Worm (Caenorhabditis elegans) whole organism, young adult: ENCODE data around the gene T26C11.8.
A peak's percentile ranks its signal among the peaks of the same experiment; 100 is the strongest.

Experiments
- B0336.3 ChIP-seq: fragments of 200-800 bp; sonication (Bioruptor generic); IDR thresholded peaks from 2 replicates; pipeline ENCODE4 v1.3.6; 2022; ENCODE audit warnings: missing genetic modification characterization, missing compliant biosample characterization
- C17E4.6 ChIP-seq: fragments of 200-800 bp; sonication (Bioruptor generic); IDR thresholded peaks from 2 replicates; pipeline ENCODE4 v1.3.6; 2022; ENCODE audit warnings: missing genetic modification reagents, missing genetic modification characterization, missing compliant biosample characterization
- F10E7.11 ChIP-seq: sonication (generic microtip); optimal IDR thresholded peaks from 2 replicates; lab custom pipeline; 2017; ENCODE audit warnings: mild to moderate bottlenecking, missing genetic modification characterization, moderate library complexity, missing compliant biosample characterization
- F39B2.1 ChIP-seq: fragments of 200-800 bp; sonication (Bioruptor generic); IDR thresholded peaks from 2 replicates; pipeline ENCODE4 v1.3.6; 2022; ENCODE audit warnings: missing genetic modification reagents, missing genetic modification characterization, missing compliant biosample characterization
- F49E8.2 ChIP-seq: sonication (generic microtip); optimal IDR thresholded peaks from 3 replicates; lab custom pipeline; 2017; ENCODE audit warnings: missing genetic modification characterization, mild to moderate bottlenecking, missing compliant biosample characterization, antibody characterized with exemption, moderate library complexity; ENCODE audit not compliant: insufficient read depth
- F52B5.7 ChIP-seq: sonication (generic microtip); optimal IDR thresholded peaks from 2 replicates; lab custom pipeline; 2016; ENCODE audit warnings: mild to moderate bottlenecking, missing genetic modification characterization, missing compliant biosample characterization
- F57C9.4 ChIP-seq: sonication (generic microtip); optimal IDR thresholded peaks from 2 replicates; lab custom pipeline; 2017; ENCODE audit warnings: mild to moderate bottlenecking, missing genetic modification characterization, missing compliant biosample characterization
- K11D2.4 ChIP-seq: fragments of 200-800 bp; sonication (Bioruptor generic); IDR thresholded peaks from 2 replicates; pipeline ENCODE4 v1.3.6; 2022; ENCODE audit warnings: missing genetic modification reagents, missing genetic modification characterization, missing compliant biosample characterization
- K12H6.12 ChIP-seq: fragments of 200-800 bp; sonication (Bioruptor generic); optimal IDR thresholded peaks from 2 replicates; lab custom pipeline; 2018; ENCODE audit warnings: mild to moderate bottlenecking, missing genetic modification characterization, missing compliant biosample characterization
- Y53F4B.3 ChIP-seq: fragments of 200-800 bp; sonication (Bioruptor generic); IDR thresholded peaks from 2 replicates; pipeline ENCODE4 v1.3.6; 2022; ENCODE audit warnings: missing genetic modification reagents, missing genetic modification characterization, missing compliant biosample characterization
- Y56A3A.18 ChIP-seq: fragments of 200-800 bp; sonication (Bioruptor generic); IDR thresholded peaks from 2 replicates; pipeline ENCODE4 v1.3.6; 2022; ENCODE audit warnings: missing genetic modification reagents, missing genetic modification characterization, missing compliant biosample characterization
- Y67H2A.10 ChIP-seq: fragments of 200-800 bp; sonication (Bioruptor generic); conservative IDR thresholded peaks from 2 replicates; pipeline ENCODE4 v1.3.6; 2022; ENCODE audit warnings: missing genetic modification reagents, missing genetic modification characterization, missing compliant biosample characterization
- ZK185.1 ChIP-seq: sonication (generic microtip); optimal IDR thresholded peaks from 2 replicates; lab custom pipeline; 2016; ENCODE audit warnings: mild to moderate bottlenecking, missing genetic modification characterization, missing compliant biosample characterization; ENCODE audit not compliant: poor library complexity, severe bottlenecking
- ama-1 ChIP-seq, 3 experiments: fragments of 150-350 bp in 1 of 3; sonication (generic microtip) in 2 of 3; optimal IDR thresholded peaks; 2 replicates each; lab custom pipeline; 2014 to 2018; ENCODE audit warnings: missing biosample characterization in 2 of 3, missing genetic modification characterization in 2 of 3, missing genetic modification reagents in 2 of 3
- atf-7 ChIP-seq: sonication (generic microtip); optimal IDR thresholded peaks from 2 replicates; lab custom pipeline; 2017; ENCODE audit warnings: mild to moderate bottlenecking, missing genetic modification characterization, missing compliant biosample characterization
- attf-3 ChIP-seq: fragments of 200-800 bp; sonication (Bioruptor generic); conservative IDR thresholded peaks from 2 replicates; pipeline ENCODE4 v1.3.6; 2022; ENCODE audit warnings: missing genetic modification reagents, missing genetic modification characterization, missing compliant biosample characterization
- attf-6 ChIP-seq: fragments of 200-800 bp; sonication (Bioruptor generic); IDR thresholded peaks from 2 replicates; pipeline ENCODE4 v1.3.6; 2022; ENCODE audit warnings: missing genetic modification reagents, missing genetic modification characterization, missing compliant biosample characterization
- ccch-3 ChIP-seq: fragments of 200-800 bp; sonication (Bioruptor generic); optimal IDR thresholded peaks from 2 replicates; lab custom pipeline; 2018; ENCODE audit warnings: mild to moderate bottlenecking, missing genetic modification characterization, missing compliant biosample characterization
- ceh-27 ChIP-seq: fragments of 200-800 bp; sonication (Bioruptor generic); optimal IDR thresholded peaks from 2 replicates; lab custom pipeline; 2018; ENCODE audit warnings: mild to moderate bottlenecking, missing genetic modification characterization, moderate library complexity, missing compliant biosample characterization
- ceh-58 ChIP-seq: fragments of 200-800 bp; sonication (Bioruptor generic); IDR thresholded peaks from 2 replicates; pipeline ENCODE4 v1.3.6; 2022; ENCODE audit warnings: missing genetic modification characterization, missing compliant biosample characterization
- chd-7 ChIP-seq: sonication (generic microtip); optimal IDR thresholded peaks from 2 replicates; lab custom pipeline; 2016; ENCODE audit warnings: mild to moderate bottlenecking, missing genetic modification characterization, moderate library complexity, missing compliant biosample characterization
- dpff-1 ChIP-seq: sonication (generic microtip); optimal IDR thresholded peaks from 2 replicates; lab custom pipeline; 2017; ENCODE audit warnings: mild to moderate bottlenecking, missing genetic modification characterization, missing compliant biosample characterization
- dpl-1 ChIP-seq: fragments of 150-350 bp; optimal IDR thresholded peaks from 2 replicates; lab custom pipeline; 2014; ENCODE audit warnings: missing biosample characterization, missing genetic modification reagents, missing genetic modification characterization
- ekl-4 ChIP-seq: fragments of 200-800 bp; sonication (Bioruptor generic); IDR thresholded peaks from 2 replicates; pipeline ENCODE4 v1.3.6; 2022; ENCODE audit warnings: missing genetic modification reagents, missing genetic modification characterization, missing compliant biosample characterization
- ets-4 ChIP-seq: fragments of 200-800 bp; sonication (Bioruptor generic); optimal IDR thresholded peaks from 2 replicates; lab custom pipeline; 2018; ENCODE audit warnings: mild to moderate bottlenecking, missing genetic modification characterization, missing compliant biosample characterization
- gei-17 ChIP-seq: fragments of 200-800 bp; sonication (Bioruptor generic); optimal IDR thresholded peaks from 2 replicates; lab custom pipeline; 2018; ENCODE audit warnings: mild to moderate bottlenecking, missing genetic modification characterization, missing compliant biosample characterization
- him-1 ChIP-seq: sonication (generic microtip); optimal IDR thresholded peaks from 2 replicates; lab custom pipeline; 2016; ENCODE audit warnings: missing genotype, missing genetic modification reagents, missing genetic modification characterization, missing compliant biosample characterization
- hrde-1 ChIP-seq: sonication (generic microtip); optimal IDR thresholded peaks from 2 replicates; lab custom pipeline; 2016; ENCODE audit warnings: missing genetic modification characterization, mild to moderate bottlenecking, missing compliant biosample characterization, moderate library complexity, missing genotype, missing genetic modification reagents, borderline replicate concordance
- hsf-1 ChIP-seq: fragments of 200-800 bp; sonication (Bioruptor generic); IDR thresholded peaks from 2 replicates; pipeline ENCODE4 v1.3.6; 2022; ENCODE audit warnings: missing genetic modification reagents, missing genetic modification characterization, missing compliant biosample characterization
- let-607 ChIP-seq, 2 experiments: fragments of 200-800 bp in 1 of 2; sonication (Bioruptor generic) in 1 of 2; sonication (generic microtip) in 1 of 2; optimal IDR thresholded peaks; 2 replicates each; lab custom pipeline; 2016 to 2018; ENCODE audit warnings: mild to moderate bottlenecking in 2 of 2, missing compliant biosample characterization in 2 of 2, missing genetic modification characterization in 2 of 2, moderate library complexity in 2 of 2, missing genotype in 1 of 2
- lin-54 ChIP-seq: fragments of 200-800 bp; sonication (Bioruptor generic); optimal IDR thresholded peaks from 2 replicates; lab custom pipeline; 2018; ENCODE audit warnings: mild to moderate bottlenecking, missing genetic modification characterization, missing compliant biosample characterization
- lir-1 ChIP-seq: fragments of 200-800 bp; sonication (Bioruptor generic); conservative IDR thresholded peaks from 2 replicates; pipeline ENCODE4 v1.3.6; 2022; ENCODE audit warnings: missing genetic modification reagents, missing genetic modification characterization, missing compliant biosample characterization
- madf-3 ChIP-seq: fragments of 200-800 bp; sonication (Bioruptor generic); IDR thresholded peaks from 2 replicates; pipeline ENCODE4 v1.3.6; 2022; ENCODE audit warnings: missing genetic modification reagents, missing genetic modification characterization, missing compliant biosample characterization
- madf-6 ChIP-seq: fragments of 200-800 bp; sonication (Bioruptor generic); IDR thresholded peaks from 2 replicates; pipeline ENCODE4 v1.3.6; 2022; ENCODE audit warnings: missing genetic modification reagents, missing genetic modification characterization, missing compliant biosample characterization
- mcd-1 ChIP-seq: fragments of 200-800 bp; sonication (Bioruptor generic); IDR thresholded peaks from 2 replicates; pipeline ENCODE4 v1.3.6; 2022; ENCODE audit warnings: missing genetic modification reagents, missing genetic modification characterization, missing compliant biosample characterization
- mes-4 ChIP-seq: sonication (generic microtip); optimal IDR thresholded peaks from 2 replicates; lab custom pipeline; 2016; ENCODE audit warnings: missing genotype, missing genetic modification characterization, missing compliant biosample characterization
- nfyb-1 ChIP-seq: fragments of 200-800 bp; sonication (Bioruptor generic); IDR thresholded peaks from 2 replicates; pipeline ENCODE4 v1.3.6; 2022; ENCODE audit warnings: missing genetic modification reagents, missing genetic modification characterization, missing compliant biosample characterization
- pbrm-1 ChIP-seq: fragments of 200-800 bp; sonication (Bioruptor generic); IDR thresholded peaks from 2 replicates; pipeline ENCODE4 v1.3.6; 2022; ENCODE audit warnings: missing genetic modification reagents, missing genetic modification characterization, missing compliant biosample characterization
- pha-4 ChIP-seq: fragments of 150-350 bp; sonication (generic microtip); optimal IDR thresholded peaks from 2 replicates; lab custom pipeline; 2014; ENCODE audit warnings: missing biosample characterization, missing genetic modification reagents, missing genetic modification characterization
- rcor-1 ChIP-seq: fragments of 200-800 bp; sonication (Bioruptor generic); IDR thresholded peaks from 2 replicates; pipeline ENCODE4 v1.3.6; 2022; ENCODE audit warnings: missing genetic modification reagents, missing genetic modification characterization, missing compliant biosample characterization
- rec-8 ChIP-seq, 2 experiments: sonication (generic microtip); optimal IDR thresholded peaks; 2 replicates each; lab custom pipeline; 2016; ENCODE audit warnings: mild to moderate bottlenecking in 2 of 2, missing genetic modification characterization in 2 of 2, missing genetic modification reagents in 2 of 2, missing genotype in 2 of 2, missing biosample characterization in 1 of 2, missing compliant biosample characterization in 1 of 2, moderate library complexity in 1 of 2
- repo-1 ChIP-seq: sonication (generic microtip); optimal IDR thresholded peaks from 2 replicates; lab custom pipeline; 2017; ENCODE audit warnings: mild to moderate bottlenecking, missing genetic modification characterization, missing compliant biosample characterization
- sdz-38 ChIP-seq: sonication (generic microtip); optimal IDR thresholded peaks from 2 replicates; lab custom pipeline; 2016; ENCODE audit warnings: missing genotype, missing genetic modification characterization, missing compliant biosample characterization
- unc-62 ChIP-seq: fragments of 150-350 bp; optimal IDR thresholded peaks from 2 replicates; lab custom pipeline; 2014; ENCODE audit warnings: missing biosample characterization, missing genetic modification reagents, missing genetic modification characterization
- ztf-3 ChIP-seq: fragments of 200-800 bp; sonication (Bioruptor generic); optimal IDR thresholded peaks from 2 replicates; lab custom pipeline; 2018; ENCODE audit warnings: mild to moderate bottlenecking, missing genetic modification characterization, missing compliant biosample characterization
- ztf-6 ChIP-seq: fragments of 200-800 bp; sonication (Bioruptor generic); IDR thresholded peaks from 2 replicates; pipeline ENCODE4 v1.3.6; 2022; ENCODE audit warnings: missing genetic modification reagents, missing genetic modification characterization, missing compliant biosample characterization

Gene T26C11.8

ce11 chrX:1870991-1871390 is 10.5 kb downstream of the T26C11.8 start:
- TF ChIP-seq nfyb-1 = peak; percentile 21; the same call in 1 of the 2 replicates
- TF ChIP-seq ets-4 (GFP tag; lab: Kevin White, UChicago) = no peak
- TF ChIP-seq chd-7 (tag; lab: Kevin White, UChicago) = no peak
- TF ChIP-seq lin-54 (GFP tag; lab: Kevin White, UChicago) = no peak

ce11 chrX:1880665-1881064 is 20.1 kb downstream of the T26C11.8 start:
- TF ChIP-seq pha-4 (tag; lab: Kevin White, UChicago) = no peak
- no peak for TF ChIP-seq repo-1 (tag; lab: Kevin White, UChicago)
- peak; percentile 49; the same call in 1 of the 2 replicates for TF ChIP-seq K11D2.4
- TF ChIP-seq pbrm-1 (GFP tag; lab: Robert Waterston, UW) = no peak
- TF ChIP-seq ceh-58 = no peak
- TF ChIP-seq unc-62 (GFP tag; lab: Kevin White, UChicago) = no peak
- TF ChIP-seq rec-8 (tag; optimal IDR thresholded peaks at IDR 0.05; lab: Kevin White, UChicago) = peak; percentile 66 to 72
- TF ChIP-seq F52B5.7 = peak; percentile 56
- TF ChIP-seq mes-4 (tag; lab: Kevin White, UChicago) = peak; percentile 37
- TF ChIP-seq hsf-1 (GFP tag; lab: Robert Waterston, UW) = no peak
- peak; percentile 38 for TF ChIP-seq ccch-3 (GFP tag; lab: Kevin White, UChicago)
- peak; percentile 79 for TF ChIP-seq ZK185.1 (tag; lab: Kevin White, UChicago)
- TF ChIP-seq sdz-38 (tag; lab: Kevin White, UChicago) = no peak
- peak; percentile 52 for TF ChIP-seq K12H6.12 (tag; lab: Kevin White, UChicago)
- peak; percentile 23 for TF ChIP-seq ztf-3 (GFP tag; lab: Kevin White, UChicago)
- no peak for TF ChIP-seq F10E7.11 (tag; lab: Kevin White, UChicago)
- TF ChIP-seq hrde-1 (tag; lab: Kevin White, UChicago) = peak; percentile 14
- no peak for TF ChIP-seq F57C9.4 (tag; lab: Kevin White, UChicago)
- TF ChIP-seq attf-6 (GFP tag; lab: Robert Waterston, UW) = no peak; the same call in 1 of the 2 replicates
- peak; percentile 65 for TF ChIP-seq rcor-1 (GFP tag; lab: Robert Waterston, UW)
- TF ChIP-seq lir-1 (GFP tag; lab: Robert Waterston, UW) = 0 out of 2 replicates have a peak, but pooled peaks have one; percentile 61
- no peak for TF ChIP-seq F49E8.2 (tag; lab: Kevin White, UChicago)
- TF ChIP-seq chd-7 (tag; lab: Kevin White, UChicago) = peak; percentile 50
- no peak for TF ChIP-seq attf-3 (GFP tag; lab: Robert Waterston, UW)
- TF ChIP-seq dpff-1 (tag; lab: Kevin White, UChicago) = no peak
- no peak for TF ChIP-seq ama-1 (optimal IDR thresholded peaks at IDR 0.05; lab: Kevin White, UChicago)
- peak; percentile 38 to 55 for TF ChIP-seq ama-1 (GFP tag; optimal IDR thresholded peaks at IDR 0.05; lab: Kevin White, UChicago)
- TF ChIP-seq ets-4 (GFP tag; lab: Kevin White, UChicago) = no peak
- no peak for TF ChIP-seq C17E4.6 (GFP tag; lab: Robert Waterston, UW)
- peak; percentile 82 for TF ChIP-seq gei-17 (GFP tag; lab: Kevin White, UChicago)
- TF ChIP-seq F39B2.1 = no peak
- 0 out of 2 replicates have a peak, but pooled peaks have one; percentile 41 for TF ChIP-seq Y67H2A.10
- no peak for TF ChIP-seq B0336.3 (GFP tag; lab: Robert Waterston, UW)
- TF ChIP-seq madf-6 (GFP tag; lab: Robert Waterston, UW) = no peak
- TF ChIP-seq let-607 (tag; optimal IDR thresholded peaks at IDR 0.05; lab: Kevin White, UChicago) = peak in 1 of 2 experiments; percentile 9
- no peak for TF ChIP-seq mcd-1 (GFP tag; lab: Robert Waterston, UW)
- TF ChIP-seq madf-3 (GFP tag; lab: Robert Waterston, UW) = no peak
- no peak for TF ChIP-seq ztf-6
- TF ChIP-seq him-1 (tag; lab: Kevin White, UChicago) = peak; percentile 92
- TF ChIP-seq ceh-27 (GFP tag; lab: Kevin White, UChicago) = peak; percentile 64
- peak; percentile 93 for TF ChIP-seq Y56A3A.18 (GFP tag; lab: Robert Waterston, UW)
- TF ChIP-seq atf-7 (tag; lab: Kevin White, UChicago) = peak; percentile 59
- TF ChIP-seq ekl-4 (GFP tag; lab: Robert Waterston, UW) = no peak
- TF ChIP-seq Y53F4B.3 (GFP tag; lab: Robert Waterston, UW) = 0 out of 2 replicates have a peak, but pooled peaks have one; percentile 24
- peak; percentile 47 for TF ChIP-seq lin-54 (GFP tag; lab: Kevin White, UChicago)
- no peak for TF ChIP-seq dpl-1 (GFP tag; lab: Kevin White, UChicago)
